Fruit fly (Drosophila melanogaster): ENCODE results near the gene vilya.

DNA sequence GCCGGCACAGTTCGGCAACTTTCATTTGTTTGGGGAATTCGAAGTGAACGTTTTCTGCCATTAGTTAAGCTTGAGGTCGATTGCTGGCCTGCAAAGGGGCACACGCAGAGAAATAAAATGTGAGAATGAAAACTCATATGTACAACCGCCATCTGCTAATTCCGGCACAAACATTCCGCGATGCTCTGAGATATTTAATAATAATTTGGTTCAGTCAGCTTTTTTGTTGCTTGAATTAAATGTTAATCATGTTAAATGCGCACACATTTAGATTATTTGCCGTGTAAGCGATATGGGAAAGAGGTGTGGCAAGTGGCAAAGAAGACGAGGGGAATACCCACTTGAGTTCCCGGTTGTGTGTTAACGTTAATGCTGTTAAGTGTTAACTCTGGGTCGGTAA, 30.9 kb downstream of the vilya start:
- TF ChIP-seq Dif (GFP tag; optimal IDR thresholded peaks at IDR 0.05; ENCODE audit: partially characterized antibody) (no peak), pan (optimal IDR thresholded peaks at IDR 0.05) (no peak), foxo (GFP tag; optimal IDR thresholded peaks at IDR 0.05) (no peak), CG9705 (GFP tag; optimal IDR thresholded peaks at IDR 0.05) (no peak), psq (GFP tag; optimal IDR thresholded peaks at IDR 0.05) (no peak), Hr78 (GFP tag; optimal IDR thresholded peaks at IDR 0.05) (no peak)
